Fruit fly (Drosophila melanogaster) whole organism, larva: ENCODE measurements around the gene sqz.

Source experiments
- noc ChIP-seq: fragments of 200-800 bp; sonication (Bioruptor generic); optimal IDR thresholded peaks from 3 replicates; lab custom pipeline; 2019; ENCODE audit warnings: missing biosample characterization, mild to moderate bottlenecking, missing genetic modification characterization, moderate library complexity

Gene sqz

dm6 chr3R:19164873-19165456 lies 954 bp downstream of the sqz start:
- TF ChIP-seq noc (tag; lab: Kevin White, UChicago), result no peak

DNA sequence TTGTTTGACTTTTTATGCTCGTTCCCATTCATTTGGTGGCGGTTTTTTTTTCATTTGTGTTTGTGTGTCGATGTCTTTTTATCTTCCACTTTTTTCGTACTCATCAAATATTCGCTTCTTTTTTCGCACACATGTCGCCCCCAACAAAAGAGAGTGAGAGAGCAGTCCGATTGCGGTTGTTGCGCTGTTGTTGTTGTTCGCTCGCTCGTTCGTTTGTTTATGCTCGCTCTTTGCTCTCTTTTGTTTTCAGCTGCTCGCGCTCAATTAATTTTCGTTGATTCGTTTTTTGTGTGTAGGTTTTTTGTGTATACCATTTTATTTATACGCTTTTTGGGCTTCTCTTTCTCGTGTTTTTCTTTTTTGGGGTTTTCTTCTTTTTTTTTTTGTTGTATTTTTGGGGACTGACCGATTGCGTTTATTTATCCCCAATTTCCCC lies 1.6 kb downstream of the sqz start:
- no peak for TF ChIP-seq noc (tag; lab: Kevin White, UChicago)

DNA sequence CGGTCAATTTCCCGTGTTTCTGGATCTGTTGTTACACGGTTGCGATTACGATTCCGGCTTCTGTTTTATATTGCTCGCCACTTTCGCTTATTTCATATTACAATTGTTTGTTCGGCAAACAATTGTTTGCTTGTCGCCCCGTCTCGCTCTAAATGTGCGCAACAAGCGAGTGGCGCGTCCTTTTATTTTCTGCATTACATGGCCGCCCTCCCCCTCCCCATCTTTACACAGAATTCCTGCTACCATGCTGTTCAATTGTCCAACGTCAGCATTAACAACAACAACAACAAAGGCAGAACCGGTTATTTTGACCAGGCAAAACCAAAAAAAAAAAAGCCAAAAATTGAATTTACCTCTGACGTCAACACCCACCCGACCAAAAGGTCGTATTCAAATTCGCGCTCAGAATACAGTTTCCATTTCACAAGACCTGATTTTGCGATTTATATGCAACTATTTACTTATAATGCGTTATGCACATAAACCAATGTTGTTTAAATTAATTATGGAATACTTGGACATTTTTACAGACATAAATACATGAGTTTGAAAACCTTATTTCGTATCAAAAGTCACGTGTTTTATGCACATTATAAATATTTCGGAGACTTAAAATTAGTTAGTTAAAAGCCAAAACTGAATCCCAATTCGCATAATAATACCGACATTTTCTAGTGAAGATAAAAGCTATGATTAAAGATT lies 2.2 kb downstream of the sqz start:
- TF ChIP-seq noc (tag; lab: Kevin White, UChicago), result no peak

dm6 chr3R:19167521-19167920 lies 3.5 kb downstream of the sqz start:
- TF ChIP-seq noc (tag; lab: Kevin White, UChicago), result no peak

- no peak for TF ChIP-seq noc (tag; lab: Kevin White, UChicago)
Measured at dm6 chr3R:19174512-19174911, 10.5 kb downstream of the sqz start.

DNA sequence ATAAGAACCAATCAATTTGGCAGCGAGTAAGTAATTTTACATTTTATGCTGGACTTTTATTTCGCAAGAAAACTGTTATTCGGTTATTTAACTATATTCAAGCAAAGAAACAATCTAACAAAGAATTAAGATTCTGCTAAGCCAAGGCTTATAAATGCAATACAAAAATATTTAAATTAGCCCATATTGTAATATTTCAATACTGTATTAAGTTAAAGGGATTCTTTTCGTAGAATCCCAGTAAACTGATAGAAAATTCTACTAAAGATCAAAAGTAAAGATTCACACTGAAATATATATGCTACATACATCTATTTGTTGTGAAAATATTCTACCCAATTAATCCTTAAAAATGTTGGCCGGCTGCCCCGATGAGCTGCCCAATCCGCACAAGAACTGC lies 12.7 kb downstream of the sqz start, which contains the start of gene CG14282:
TSS of gene CG14282 (plus strand) at position 301 of the 400 bp plus-strand sequence.
- TF ChIP-seq noc (tag; lab: Kevin White, UChicago), result no peak

- no peak for TF ChIP-seq noc (tag; lab: Kevin White, UChicago)
Measured at dm6 chr3R:19180263-19180893, 16.4 kb downstream of the sqz start, which contains the start of the genes CG5555 and myd. CG5555 (minus strand) TSS chr3R:19180538. myd (plus strand) TSS chr3R:19180659.

DNA sequence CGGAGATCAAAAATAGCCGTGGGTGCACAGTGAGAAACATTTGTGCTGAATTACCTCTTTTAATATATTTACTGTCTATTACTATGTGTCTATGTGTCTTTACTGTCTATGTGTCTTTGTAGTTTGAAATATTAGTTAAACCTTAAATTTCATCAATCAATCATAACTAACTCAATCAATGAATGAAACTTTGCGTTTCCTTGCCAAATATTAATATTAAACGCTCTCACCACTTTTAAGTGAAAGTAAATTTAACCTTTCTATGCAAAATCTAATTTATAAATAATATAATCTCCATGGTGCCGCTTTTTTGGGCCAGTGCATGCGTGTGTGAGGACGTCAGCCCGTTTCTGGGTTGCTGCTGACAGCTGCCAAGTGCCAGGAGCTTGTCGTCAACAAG lies 17.2 kb downstream of the sqz start:
- no peak for TF ChIP-seq noc (tag; lab: Kevin White, UChicago)

DNA sequence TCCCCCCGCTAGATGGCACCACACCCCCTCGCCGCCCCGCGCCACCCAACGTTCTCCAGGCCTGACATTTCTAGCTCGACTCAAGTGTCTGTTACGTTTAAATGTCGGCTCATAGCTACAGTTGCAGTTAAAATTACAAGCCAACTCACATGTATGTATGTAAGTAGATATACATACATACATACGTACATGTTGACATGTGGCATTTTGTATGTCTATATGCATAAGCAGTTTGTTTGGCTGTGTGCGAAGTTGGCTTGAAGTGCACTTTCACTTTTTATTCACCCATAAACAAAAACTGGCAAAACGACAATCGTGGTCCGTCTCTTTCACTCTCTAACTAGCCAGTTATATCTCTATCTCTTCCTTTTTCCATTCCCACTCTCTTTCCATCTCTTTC lies 18.8 kb downstream of the sqz start:
- TF ChIP-seq noc (tag; lab: Kevin White, UChicago), result no peak

DNA sequence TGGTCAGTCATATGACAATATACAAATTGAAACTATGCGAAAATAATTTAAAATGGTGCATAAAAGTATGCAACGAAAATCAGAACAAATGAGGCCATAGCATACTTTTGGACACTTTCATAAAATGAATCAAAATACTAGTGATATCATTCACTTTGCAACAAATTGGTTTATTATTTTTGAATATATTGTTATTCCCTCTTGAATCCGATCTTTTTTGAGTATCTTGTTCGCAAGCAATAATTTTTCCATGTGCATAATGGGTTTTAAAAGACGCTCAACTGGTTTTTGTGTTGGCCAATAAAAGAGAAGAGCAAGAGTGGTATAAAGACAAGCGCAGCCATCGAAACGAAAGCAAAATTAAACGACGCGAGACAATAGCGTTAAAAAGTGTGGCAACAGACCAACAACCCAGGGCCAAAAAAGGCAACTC lies 23.7 kb downstream of the sqz start:
- TF ChIP-seq noc (tag; lab: Kevin White, UChicago), result peak; percentile 61

DNA sequence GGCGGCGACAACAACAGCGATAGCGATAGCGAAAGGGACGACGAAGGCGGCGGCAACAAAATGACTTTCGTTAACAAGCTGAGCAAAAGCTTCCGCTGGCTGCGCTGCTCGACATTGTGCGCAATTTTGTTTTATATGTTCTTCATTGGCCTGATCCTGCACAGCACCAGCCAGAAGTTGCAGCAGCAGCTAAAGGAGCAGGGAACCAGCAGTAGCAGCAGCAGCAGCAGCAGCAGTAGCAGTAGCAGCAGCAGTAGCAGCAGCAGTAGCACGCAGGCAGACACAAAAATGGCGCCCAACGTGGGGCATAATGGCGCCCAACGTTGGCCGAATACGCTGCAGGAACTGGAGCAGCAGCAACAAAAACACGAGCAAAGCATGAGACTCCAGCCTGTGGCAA lies 26.0 kb downstream of the sqz start:
- no peak for TF ChIP-seq noc (tag; lab: Kevin White, UChicago)

DNA sequence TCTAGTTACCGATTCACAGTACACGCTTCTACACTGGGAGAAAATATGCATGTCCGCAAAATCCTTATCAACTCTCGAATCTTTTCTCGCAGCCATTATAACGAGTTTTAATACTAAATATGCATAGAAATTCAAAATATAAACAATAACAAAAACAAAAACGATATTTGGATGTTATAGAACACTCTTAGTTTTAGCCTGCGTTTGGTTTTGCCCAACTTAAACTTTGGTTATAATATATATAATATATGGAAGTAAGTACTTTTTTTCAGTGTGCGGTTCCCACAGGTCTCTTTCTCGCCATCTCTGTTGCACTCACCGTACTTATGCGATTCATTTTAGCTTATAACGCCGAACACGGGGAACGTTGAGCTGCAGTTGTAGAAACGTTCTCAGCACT lies 47.8 kb downstream of the sqz start, which contains the start of gene cry:
TSS of gene cry (plus strand) at position 377 of the 400 bp plus-strand sequence.
- no peak for TF ChIP-seq noc (tag; lab: Kevin White, UChicago)

DNA sequence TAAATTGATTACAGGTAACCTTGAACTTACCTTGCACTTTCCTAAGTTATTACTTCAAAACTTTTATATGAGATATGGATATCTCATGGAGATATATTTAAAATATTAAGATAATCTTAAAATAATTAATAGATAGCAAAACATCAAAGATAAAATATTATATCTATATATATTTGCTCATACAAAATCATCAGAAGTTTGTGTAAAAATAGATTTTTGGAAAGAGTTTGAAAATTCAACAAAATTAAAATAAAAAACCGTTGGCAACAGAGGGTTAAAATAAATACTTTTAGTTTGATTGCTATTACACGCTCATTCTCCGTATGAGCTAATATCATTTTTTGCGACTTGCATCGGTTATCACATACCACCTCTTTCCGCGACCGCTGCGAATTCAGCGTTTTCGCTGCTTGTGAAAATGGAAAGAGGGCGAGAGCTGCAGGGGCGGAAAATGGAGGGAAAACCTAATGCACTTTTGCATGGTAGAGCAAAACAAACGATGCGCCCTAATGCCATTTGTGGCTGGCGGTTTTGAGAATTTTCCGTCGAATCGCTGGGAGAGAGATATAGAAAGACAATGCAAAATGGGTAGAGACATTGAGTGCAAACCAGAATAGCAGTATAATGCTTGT lies 48.6 kb downstream of the sqz start:
- no peak for TF ChIP-seq noc (tag; lab: Kevin White, UChicago)
